Fruit fly (Drosophila melanogaster) whole organism, embryonic: ENCODE results near the gene CG14913.

Source experiments
- BEAF-32 ChIP-seq: fragments of 200-800 bp; sonication (Bioruptor generic); optimal IDR thresholded peaks from 3 replicates; lab custom pipeline; 2017; ENCODE audit warnings: missing biosample characterization, missing genetic modification characterization, mild to moderate bottlenecking, moderate library complexity, missing genetic modification reagents
- Bgb ChIP-seq: fragments of 200-800 bp; sonication (Bioruptor generic); IDR thresholded peaks from 2 replicates; pipeline ENCODE4 v1.3.6; 2022; ENCODE audit warnings: missing biosample characterization, missing genetic modification characterization; ENCODE audit not compliant: partially characterized antibody
- CG10274 ChIP-seq: fragments of 200-800 bp; sonication (Bioruptor generic); optimal IDR thresholded peaks from 3 replicates; lab custom pipeline; 2017; ENCODE audit warnings: missing biosample characterization, mild to moderate bottlenecking, missing genetic modification characterization
- CG10462 ChIP-seq: fragments of 200-800 bp; sonication (Bioruptor generic); optimal IDR thresholded peaks from 2 replicates; lab custom pipeline; 2016; ENCODE audit warnings: missing biosample characterization, missing genetic modification characterization
- CG11247 ChIP-seq: fragments of 200-800 bp; sonication (Bioruptor generic); IDR thresholded peaks from 2 replicates; pipeline ENCODE4 v1.3.6; 2022; ENCODE audit warnings: missing biosample characterization, missing genetic modification characterization
- CG15269 ChIP-seq: fragments of 200-800 bp; sonication (Bioruptor generic); optimal IDR thresholded peaks from 2 replicates; lab custom pipeline; 2018; ENCODE audit warnings: missing biosample characterization, mild to moderate bottlenecking, missing genetic modification characterization, moderate library complexity
- CG16863 ChIP-seq: fragments of 200-800 bp; sonication (Bioruptor generic); optimal IDR thresholded peaks from 3 replicates; lab custom pipeline; 2016; ENCODE audit warnings: missing biosample characterization, missing genetic modification characterization
- CG18262 ChIP-seq: fragments of 200-800 bp; optimal IDR thresholded peaks from 3 replicates; lab custom pipeline; 2019; ENCODE audit warnings: missing biosample characterization, mild to moderate bottlenecking, missing genetic modification characterization, moderate library complexity
- CG3407 ChIP-seq: fragments of 200-800 bp; sonication (Bioruptor generic); optimal IDR thresholded peaks from 2 replicates; lab custom pipeline; 2018; ENCODE audit warnings: missing biosample characterization, mild to moderate bottlenecking, missing genetic modification characterization
- CG4617 ChIP-seq: fragments of 200-800 bp; sonication (Bioruptor generic); optimal IDR thresholded peaks from 3 replicates; lab custom pipeline; 2016; ENCODE audit warnings: missing biosample characterization, missing genetic modification characterization, borderline replicate concordance
- CG6175 ChIP-seq: fragments of 200-800 bp; sonication (Bioruptor generic); IDR thresholded peaks from 3 replicates; pipeline ENCODE4 v1.3.6; 2022; ENCODE audit warnings: missing biosample characterization, missing genetic modification characterization
- CG6272 ChIP-seq: fragments of 200-800 bp; sonication (Bioruptor generic); IDR thresholded peaks from 2 replicates; pipeline ENCODE4 v1.3.6; 2022; ENCODE audit warnings: missing biosample characterization, missing genetic modification characterization
- CG7786 ChIP-seq: fragments of 200-800 bp; sonication (Bioruptor generic); optimal IDR thresholded peaks from 2 replicates; lab custom pipeline; 2016; ENCODE audit warnings: missing biosample characterization, missing genetic modification characterization
- CG7839 ChIP-seq: fragments of 200-800 bp; sonication (Bioruptor generic); optimal IDR thresholded peaks from 3 replicates; lab custom pipeline; 2018; ENCODE audit warnings: missing biosample characterization, mild to moderate bottlenecking, missing genetic modification characterization, moderate library complexity
- CrebB ChIP-seq: fragments of 200-800 bp; sonication (Bioruptor generic); optimal IDR thresholded peaks from 3 replicates; lab custom pipeline; 2018; ENCODE audit warnings: missing biosample characterization, mild to moderate bottlenecking, missing genetic modification characterization
- Doc3 ChIP-seq: fragments of 200-800 bp; sonication (Bioruptor generic); IDR thresholded peaks from 3 replicates; pipeline ENCODE4 v1.3.6; 2022; ENCODE audit warnings: missing biosample characterization, missing genetic modification characterization; ENCODE audit not compliant: partially characterized antibody
- E2f1 ChIP-seq: fragments of 200-800 bp; sonication (Bioruptor generic); IDR thresholded peaks from 2 replicates; pipeline ENCODE4 v1.3.6; 2022; ENCODE audit warnings: missing biosample characterization, missing genetic modification characterization
- HLH54F ChIP-seq: fragments of 200-800 bp; sonication (Bioruptor generic); optimal IDR thresholded peaks from 3 replicates; lab custom pipeline; 2016; ENCODE audit warnings: missing biosample characterization, missing genetic modification characterization
- HmgD ChIP-seq: fragments of 200-800 bp; sonication (Bioruptor generic); optimal IDR thresholded peaks from 3 replicates; lab custom pipeline; 2016; ENCODE audit warnings: missing biosample characterization, missing genetic modification characterization
- Hmr ChIP-seq: fragments of 200-800 bp; sonication (Bioruptor generic); optimal IDR thresholded peaks from 3 replicates; lab custom pipeline; 2017; ENCODE audit warnings: mild to moderate bottlenecking, missing biosample characterization, missing genetic modification reagents, missing genetic modification characterization
- Max ChIP-seq: fragments of 200-800 bp; sonication (Bioruptor generic); optimal IDR thresholded peaks from 2 replicates; lab custom pipeline; 2016; ENCODE audit warnings: missing biosample characterization, mild to moderate bottlenecking, missing genetic modification characterization
- Sry-δ ChIP-seq: fragments of 200-800 bp; sonication (Bioruptor generic); optimal IDR thresholded peaks from 2 replicates; lab custom pipeline; 2016; ENCODE audit warnings: missing biosample characterization, missing genetic modification characterization
- YL-1 ChIP-seq: fragments of 200-800 bp; sonication (Bioruptor generic); optimal IDR thresholded peaks from 3 replicates; lab custom pipeline; 2017; ENCODE audit warnings: missing biosample characterization, mild to moderate bottlenecking, missing genetic modification characterization
- ac ChIP-seq: fragments of 200-800 bp; sonication (Bioruptor generic); optimal IDR thresholded peaks from 3 replicates; lab custom pipeline; 2017; ENCODE audit warnings: missing biosample characterization, mild to moderate bottlenecking, missing genetic modification characterization
- ato ChIP-seq: fragments of 200-800 bp; sonication (Bioruptor generic); IDR thresholded peaks from 2 replicates; pipeline ENCODE4 v1.3.6; 2022; ENCODE audit warnings: missing biosample characterization, missing genetic modification characterization; ENCODE audit not compliant: partially characterized antibody
- bowl ChIP-seq: fragments of 200-800 bp; sonication (Bioruptor generic); IDR thresholded peaks from 2 replicates; pipeline ENCODE4 v1.3.6; 2022; ENCODE audit warnings: missing biosample characterization, missing genetic modification characterization
- btn ChIP-seq: fragments of 200-800 bp; sonication (Bioruptor generic); optimal IDR thresholded peaks from 2 replicates; lab custom pipeline; 2016; ENCODE audit warnings: missing biosample characterization, missing genetic modification characterization
- cas ChIP-seq: fragments of 200-800 bp; sonication (Bioruptor generic); IDR thresholded peaks from 2 replicates; pipeline ENCODE4 v1.3.6; 2022; ENCODE audit warnings: missing biosample characterization, missing genetic modification characterization
- eve ChIP-seq, 2 experiments: fragments of >200 bp; optimal IDR thresholded peaks; 2 replicates each; lab custom pipeline; 2017; ENCODE audit warnings: missing biosample characterization in 2 of 2, missing genetic modification characterization in 2 of 2
- eyg ChIP-seq: fragments of 200-800 bp; sonication (Bioruptor generic); optimal IDR thresholded peaks from 3 replicates; lab custom pipeline; 2016; ENCODE audit warnings: missing biosample characterization, missing genetic modification characterization
- fd64A ChIP-seq: fragments of 200-800 bp; sonication (Bioruptor generic); optimal IDR thresholded peaks from 3 replicates; lab custom pipeline; 2018; ENCODE audit warnings: missing biosample characterization, mild to moderate bottlenecking, missing genetic modification characterization
- fru ChIP-seq: fragments of >200 bp; optimal IDR thresholded peaks from 2 replicates; lab custom pipeline; 2017
- fu2 ChIP-seq: fragments of 200-800 bp; sonication (Bioruptor generic); optimal IDR thresholded peaks from 2 replicates; lab custom pipeline; 2016; ENCODE audit warnings: missing biosample characterization, missing genetic modification characterization
- ind ChIP-seq: fragments of 200-800 bp; sonication (Bioruptor generic); optimal IDR thresholded peaks from 3 replicates; lab custom pipeline; 2016; ENCODE audit warnings: missing biosample characterization, missing genetic modification characterization
- lola ChIP-seq, 3 experiments: fragments of >200 bp in 2 of 3; fragments of 200-800 bp in 1 of 3; sonication (Bioruptor generic) in 1 of 3; optimal IDR thresholded peaks; 2 replicates each; lab custom pipeline; 2017 to 2019; ENCODE audit warnings: missing biosample characterization in 3 of 3, missing genetic modification characterization in 3 of 3, mild to moderate bottlenecking in 1 of 3, moderate library complexity in 1 of 3
- maf-S ChIP-seq: fragments of 200-800 bp; sonication (Bioruptor generic); optimal IDR thresholded peaks from 2 replicates; lab custom pipeline; 2016; ENCODE audit warnings: missing biosample characterization, missing genetic modification characterization
- oc ChIP-seq: fragments of 200-800 bp; sonication (Bioruptor generic); optimal IDR thresholded peaks from 2 replicates; lab custom pipeline; 2018; ENCODE audit warnings: missing biosample characterization, mild to moderate bottlenecking, missing genetic modification characterization, moderate library complexity
- prd ChIP-seq, 3 experiments: fragments of >200 bp in 2 of 3; fragments of 200-800 bp in 1 of 3; sonication (Bioruptor generic) in 1 of 3; optimal IDR thresholded peaks in 2 of 3; IDR thresholded peaks in 1 of 3; 2 replicates in 2 of 3; 3 replicates in 1 of 3; pipeline versions ENCODE4 v1.3.6 to Lab custom; 2017 to 2022; ENCODE audit warnings: missing biosample characterization in 1 of 3, missing genetic modification characterization in 1 of 3
- salm ChIP-seq: fragments of 200-800 bp; sonication (Bioruptor generic); optimal IDR thresholded peaks from 2 replicates; lab custom pipeline; 2018; ENCODE audit warnings: missing biosample characterization, mild to moderate bottlenecking, missing genetic modification characterization
- scrt ChIP-seq: fragments of 200-800 bp; sonication (Bioruptor generic); optimal IDR thresholded peaks from 2 replicates; lab custom pipeline; 2018; ENCODE audit warnings: missing biosample characterization, mild to moderate bottlenecking, missing genetic modification characterization, moderate library complexity
- sens ChIP-seq: fragments of 200-800 bp; sonication (Bioruptor generic); peaks from one replicate; lab custom pipeline; 2016; ENCODE audit warnings: missing biosample characterization, missing genetic modification characterization
- sima ChIP-seq: fragments of 200-800 bp; sonication (Bioruptor generic); optimal IDR thresholded peaks from 2 replicates; lab custom pipeline; 2016; ENCODE audit warnings: missing biosample characterization, missing genetic modification characterization
- sqz ChIP-seq: fragments of 200-800 bp; sonication (Bioruptor generic); optimal IDR thresholded peaks from 3 replicates; lab custom pipeline; 2018; ENCODE audit warnings: missing biosample characterization, mild to moderate bottlenecking, missing genetic modification characterization
- sr ChIP-seq: fragments of 200-800 bp; sonication (Bioruptor generic); IDR thresholded peaks from 3 replicates; pipeline ENCODE4 v1.3.6; 2022; ENCODE audit warnings: missing biosample characterization, missing genetic modification characterization
- tll ChIP-seq, 2 experiments: fragments of 200-800 bp in 1 of 2; fragments of >200 bp in 1 of 2; sonication (Bioruptor generic) in 1 of 2; optimal IDR thresholded peaks; 2 replicates each; lab custom pipeline; 2017 to 2019; ENCODE audit warnings: missing biosample characterization in 2 of 2, missing genetic modification characterization in 2 of 2, mild to moderate bottlenecking in 1 of 2, moderate library complexity in 1 of 2
- trh ChIP-seq: fragments of 200-800 bp; sonication (Bioruptor generic); optimal IDR thresholded peaks from 2 replicates; lab custom pipeline; 2016; ENCODE audit warnings: missing biosample characterization, missing genetic modification characterization
- wor ChIP-seq: fragments of 200-800 bp; sonication (Bioruptor generic); IDR thresholded peaks from 2 replicates; pipeline ENCODE4 v1.3.6; 2022; ENCODE audit warnings: missing biosample characterization, missing genetic modification characterization
- zen2 ChIP-seq: fragments of 200-800 bp; sonication (Bioruptor generic); IDR thresholded peaks from 3 replicates; pipeline ENCODE4 v1.3.6; 2022; ENCODE audit warnings: missing biosample characterization, missing genetic modification characterization; ENCODE audit not compliant: partially characterized antibody

Gene CG14913

DNA sequence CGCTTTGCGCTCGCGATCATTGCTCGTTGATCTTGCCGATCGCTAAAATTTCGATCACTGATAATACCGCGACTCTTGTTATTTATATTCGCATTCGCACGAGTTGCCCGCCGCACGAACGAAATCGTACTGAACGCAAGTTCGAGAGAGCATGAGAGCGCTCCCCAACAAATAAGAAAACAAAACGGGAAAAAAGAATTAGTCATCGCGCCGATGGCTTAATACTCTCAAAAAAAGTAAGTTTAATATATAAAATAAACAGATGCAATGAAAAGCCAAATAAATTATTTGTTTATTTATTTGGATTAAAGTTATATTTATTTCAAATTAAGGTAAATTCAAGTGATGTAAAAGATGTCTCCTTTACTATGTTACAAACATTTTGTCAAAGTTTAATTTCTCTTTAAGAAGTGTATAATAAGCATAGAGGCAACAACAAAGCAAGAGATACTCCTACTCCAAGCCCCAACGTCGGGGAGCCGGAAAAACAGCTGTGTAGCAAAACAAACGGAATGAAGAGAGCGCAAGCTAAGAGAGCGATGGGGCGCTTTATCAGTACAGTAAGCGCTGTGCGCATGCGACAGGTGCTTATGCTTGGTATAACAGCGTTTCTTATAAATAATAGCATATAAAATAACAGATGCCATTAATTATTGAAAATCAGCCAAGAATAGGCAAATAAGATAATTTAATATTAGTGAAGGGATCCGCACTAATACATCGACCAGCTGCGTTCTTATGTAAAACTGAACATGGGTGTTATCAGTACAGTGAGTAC is 40.7 kb downstream of the CG14913 start (continued):
- TF ChIP-seq CG11247 (peak; percentile 72), wor (peak; percentile 63), btn (GFP tag; lab: Kevin White, UChicago) (no peak), Hmr (GFP tag; lab: Kevin White, UChicago) (peak; percentile 71), salm (tag; lab: Kevin White, UChicago) (peak; percentile 44), Doc3 (GFP tag; lab: Robert Waterston, UW) (no peak), cas (GFP tag; lab: Robert Waterston, UW) (peak; percentile 44; the same call in 1 of the 2 replicates), CG7839 (peak; percentile 86), lola (GFP tag; optimal IDR thresholded peaks at IDR 0.05; lab: Kevin White, UChicago) (peak in 1 of 3 experiments; percentile 67), ac (GFP tag; lab: Kevin White, UChicago) (no peak), CG7786 (peak; percentile 58), sima (GFP tag; lab: Kevin White, UChicago) (no peak), HLH54F (GFP tag; lab: Kevin White, UChicago) (peak; percentile 63), CG6272 (GFP tag; lab: Robert Waterston, UW) (no peak), trh (GFP tag; lab: Kevin White, UChicago) (no peak), oc (tag; lab: Kevin White, UChicago) (peak; percentile 70), CG10462 (GFP tag; lab: Kevin White, UChicago) (peak; percentile 74), sqz (GFP tag; lab: Kevin White, UChicago) (peak; percentile 52), CG3407 (GFP tag; lab: Kevin White, UChicago) (peak; percentile 59), CG15269 (tag; lab: Kevin White, UChicago) (peak; percentile 81), CrebB (tag; lab: Kevin White, UChicago) (peak; percentile 22), CG10274 (GFP tag; lab: Kevin White, UChicago) (no peak), eyg (GFP tag; lab: Kevin White, UChicago) (no peak), Max (GFP tag; lab: Kevin White, UChicago) (peak; percentile 33), ato (GFP tag; lab: Robert Waterston, UW) (no peak), CG4617 (GFP tag; lab: Kevin White, UChicago) (peak; percentile 53), ind (GFP tag; lab: Kevin White, UChicago) (peak; percentile 40), CG6175 (GFP tag; lab: Robert Waterston, UW) (no peak), scrt (GFP tag; lab: Kevin White, UChicago) (peak; percentile 53), sens (GFP tag; lab: Kevin White, UChicago) (peak; percentile 97), YL-1 (GFP tag; lab: Kevin White, UChicago) (peak; percentile 19), eve (GFP tag; optimal IDR thresholded peaks at IDR 0.05; lab: Kevin White, UChicago) (peak in 1 of 2 experiments; percentile 85), fru (no peak), fu2 (GFP tag; lab: Kevin White, UChicago) (peak; percentile 42), bowl (GFP tag; lab: Robert Waterston, UW) (peak; percentile 63; the same call in 1 of the 2 replicates), HmgD (no peak), E2f1 (peak; percentile 56), maf-S (GFP tag; lab: Kevin White, UChicago) (peak; percentile 18), Sry-δ (GFP tag; lab: Kevin White, UChicago) (no peak), Bgb (GFP tag; lab: Robert Waterston, UW) (peak; percentile 56; the same call in 1 of the 2 replicates), tll (GFP tag; optimal IDR thresholded peaks at IDR 0.05; lab: Kevin White, UChicago) (no peak), CG16863 (GFP tag; lab: Kevin White, UChicago) (peak; percentile 70), BEAF-32 (no peak), fd64A (GFP tag; lab: Kevin White, UChicago) (peak; percentile 26), prd (optimal IDR thresholded peaks at IDR 0.05; lab: Kevin White, UChicago) (no peak), prd (GFP tag; IDR thresholded peaks at IDR 0.05; lab: Robert Waterston, UW) (peak; percentile 68; the same call in 2 of the 3 replicates), CG18262 (tag; lab: Kevin White, UChicago) (peak; percentile 92), sr (peak; percentile 40; the same call in 1 of the 3 replicates), zen2 (GFP tag; lab: Robert Waterston, UW) (no peak)
